Worm (Caenorhabditis elegans) whole organism, early embryonic: ENCODE results near the gene metl-2.

Source experiments
- B0310.2 ChIP-seq: sonication (generic microtip); optimal IDR thresholded peaks from 2 replicates; lab custom pipeline; 2016; ENCODE audit warnings: mild to moderate bottlenecking, missing genetic modification characterization, missing compliant biosample characterization
- F13C5.2 ChIP-seq: sonication (generic microtip); optimal IDR thresholded peaks from 2 replicates; lab custom pipeline; 2017; ENCODE audit warnings: mild to moderate bottlenecking, missing genetic modification characterization, inconsistent platforms, missing compliant biosample characterization
- aly-1 ChIP-seq: sonication (generic microtip); optimal IDR thresholded peaks from 2 replicates; lab custom pipeline; 2016; ENCODE audit warnings: missing genetic modification characterization, missing compliant biosample characterization
- ama-1 ChIP-seq: fragments of 150-350 bp; optimal IDR thresholded peaks from 2 replicates; lab custom pipeline; 2014
- ceh-13 ChIP-seq: fragments of 200-800 bp; sonication (Bioruptor generic); optimal IDR thresholded peaks from 2 replicates; lab custom pipeline; 2018; ENCODE audit warnings: mild to moderate bottlenecking, missing genetic modification characterization, missing compliant biosample characterization
- ceh-36 ChIP-seq: sonication (generic microtip); optimal IDR thresholded peaks from 2 replicates; lab custom pipeline; 2016; ENCODE audit warnings: missing genetic modification characterization, inconsistent platforms, missing compliant biosample characterization
- ets-7 ChIP-seq: sonication (generic microtip); optimal IDR thresholded peaks from 2 replicates; lab custom pipeline; 2016; ENCODE audit warnings: missing genotype, missing genetic modification characterization, missing compliant biosample characterization
- flt-1 ChIP-seq: fragments of 200-800 bp; sonication (Bioruptor generic); IDR thresholded peaks from 2 replicates; pipeline ENCODE4 v1.3.6; 2022; ENCODE audit warnings: missing genetic modification characterization, missing compliant biosample characterization
- hmbx-1 ChIP-seq: sonication (generic microtip); optimal IDR thresholded peaks from 2 replicates; lab custom pipeline; 2016; ENCODE audit warnings: mild to moderate bottlenecking, missing genetic modification characterization, missing compliant biosample characterization
- hmg-4 ChIP-seq: fragments of 200-800 bp; sonication (Bioruptor generic); optimal IDR thresholded peaks from 2 replicates; lab custom pipeline; 2018; ENCODE audit warnings: mild to moderate bottlenecking, missing genetic modification characterization, missing compliant biosample characterization
- hnd-1 ChIP-seq: sonication (generic microtip); optimal IDR thresholded peaks from 2 replicates; lab custom pipeline; 2016; ENCODE audit warnings: missing genetic modification characterization, missing compliant biosample characterization
- pes-1 ChIP-seq: fragments of 200-800 bp; sonication (Bioruptor generic); IDR thresholded peaks from 2 replicates; pipeline ENCODE4 v1.3.6; 2022; ENCODE audit warnings: missing genetic modification reagents, missing genetic modification characterization, missing compliant biosample characterization
- scrt-1 ChIP-seq: fragments of 200-800 bp; sonication (Bioruptor generic); IDR thresholded peaks from 2 replicates; pipeline ENCODE4 v1.3.6; 2022; ENCODE audit warnings: missing genetic modification characterization, missing compliant biosample characterization
- sea-1 ChIP-seq: fragments of 200-800 bp; sonication (Bioruptor generic); conservative IDR thresholded peaks from 2 replicates; pipeline ENCODE4 v1.3.6; 2022; ENCODE audit warnings: missing genetic modification characterization, missing compliant biosample characterization
- tbx-11 ChIP-seq: fragments of 200-800 bp; sonication (Bioruptor generic); IDR thresholded peaks from 2 replicates; pipeline ENCODE4 v1.3.6; 2022; ENCODE audit warnings: missing genetic modification characterization, missing compliant biosample characterization
- tbx-37 ChIP-seq: fragments of 200-800 bp; sonication (Bioruptor generic); conservative IDR thresholded peaks from 2 replicates; pipeline ENCODE4 v1.3.6; 2022; ENCODE audit warnings: missing genetic modification reagents, missing genetic modification characterization, missing compliant biosample characterization
- tra-4 ChIP-seq: sonication (generic microtip); optimal IDR thresholded peaks from 2 replicates; lab custom pipeline; 2017; ENCODE audit warnings: missing genetic modification characterization, missing compliant biosample characterization

metl-2 gene

DNA sequence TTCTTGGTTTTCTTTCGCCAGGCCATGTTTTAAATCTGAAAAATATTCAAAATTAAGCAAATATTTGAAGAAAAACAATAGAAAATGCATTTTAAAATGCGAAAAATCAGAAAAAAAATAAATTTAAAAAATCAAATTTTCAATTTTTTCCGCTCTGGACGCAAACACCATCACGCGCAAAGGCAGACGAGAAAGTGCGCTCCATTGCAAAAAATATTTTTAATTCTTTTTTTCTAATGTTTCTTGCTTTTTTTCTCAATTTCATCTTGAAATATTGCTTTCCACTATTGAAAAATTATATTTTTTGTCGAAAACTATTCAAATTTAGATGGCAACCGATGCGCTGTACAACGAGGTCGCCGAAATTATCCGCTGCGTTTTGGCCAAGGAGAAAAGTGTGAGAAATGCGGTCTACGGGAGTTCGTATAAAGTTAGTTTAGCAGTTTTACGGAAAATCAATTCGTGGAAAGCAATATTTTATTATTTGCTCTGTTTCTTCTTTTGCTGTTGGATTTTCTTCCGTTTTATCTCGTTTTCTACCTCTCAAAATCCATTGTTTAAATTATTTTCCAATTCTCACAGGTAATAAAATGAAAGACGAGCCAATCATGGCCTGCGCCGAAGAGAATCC lies at the start of gene metl-2, which contains the start of the genes pole-4 and nsun-5:
TSS of gene metl-2 (plus strand) at position 581 of the 631 bp plus-strand sequence.
TSS of gene pole-4 (minus strand) at position 35 of the 631 bp plus-strand sequence.
TSS of gene nsun-5 (plus strand) at position 298 of the 631 bp plus-strand sequence.
- no peak for TF ChIP-seq hmg-4 (GFP tag; lab: Kevin White, UChicago)
- peak; percentile 5 for TF ChIP-seq F13C5.2 (tag; lab: Kevin White, UChicago)
- no peak for TF ChIP-seq tra-4 (tag; lab: Kevin White, UChicago)
- TF ChIP-seq sea-1 (GFP tag; lab: Robert Waterston, UW), result no peak
- no peak for TF ChIP-seq flt-1 (GFP tag; lab: Robert Waterston, UW)
- TF ChIP-seq ceh-13 (GFP tag; lab: Kevin White, UChicago), result no peak
- TF ChIP-seq tbx-37, result no peak

DNA sequence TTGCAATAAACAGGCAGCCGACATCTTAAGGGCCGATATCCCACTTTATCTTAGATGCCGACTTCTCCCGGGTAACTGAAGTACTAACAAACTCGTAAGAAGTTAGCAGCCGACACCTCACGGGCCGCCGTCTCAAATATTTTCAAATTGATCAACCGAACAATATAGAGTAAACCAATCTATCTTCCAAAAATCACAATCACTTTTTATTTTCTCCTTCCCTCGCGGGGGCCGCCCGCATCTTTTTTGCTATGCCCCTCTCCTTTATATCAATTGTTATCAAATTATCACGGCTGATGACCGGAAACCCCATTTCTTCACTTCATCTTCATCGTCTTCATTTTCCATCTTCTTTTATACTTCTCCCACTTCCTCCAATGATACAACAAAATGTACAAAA lies 40.9 kb upstream of the metl-2 start:
- no peak for TF ChIP-seq hmg-4 (GFP tag; lab: Kevin White, UChicago)
- no peak for TF ChIP-seq ceh-36 (tag; lab: Kevin White, UChicago)
- no peak for TF ChIP-seq hmbx-1 (tag; lab: Kevin White, UChicago)
- no peak for TF ChIP-seq aly-1 (tag; lab: Kevin White, UChicago)
- no peak for TF ChIP-seq F13C5.2 (tag; lab: Kevin White, UChicago)
- TF ChIP-seq sea-1 (GFP tag; lab: Robert Waterston, UW), result no peak
- TF ChIP-seq ama-1 (lab: Kevin White, UChicago), result no peak
- no peak for TF ChIP-seq ets-7 (tag; lab: Kevin White, UChicago)
- no peak for TF ChIP-seq B0310.2 (tag; lab: Kevin White, UChicago)
- TF ChIP-seq scrt-1, result no peak
- TF ChIP-seq hnd-1 (tag; lab: Kevin White, UChicago), result no peak
- TF ChIP-seq tbx-37, result no peak
- no peak for TF ChIP-seq tbx-11 (GFP tag; lab: Robert Waterston, UW)
- no peak for TF ChIP-seq ceh-13 (GFP tag; lab: Kevin White, UChicago)
- no peak for TF ChIP-seq pes-1 (GFP tag; lab: Robert Waterston, UW)

DNA sequence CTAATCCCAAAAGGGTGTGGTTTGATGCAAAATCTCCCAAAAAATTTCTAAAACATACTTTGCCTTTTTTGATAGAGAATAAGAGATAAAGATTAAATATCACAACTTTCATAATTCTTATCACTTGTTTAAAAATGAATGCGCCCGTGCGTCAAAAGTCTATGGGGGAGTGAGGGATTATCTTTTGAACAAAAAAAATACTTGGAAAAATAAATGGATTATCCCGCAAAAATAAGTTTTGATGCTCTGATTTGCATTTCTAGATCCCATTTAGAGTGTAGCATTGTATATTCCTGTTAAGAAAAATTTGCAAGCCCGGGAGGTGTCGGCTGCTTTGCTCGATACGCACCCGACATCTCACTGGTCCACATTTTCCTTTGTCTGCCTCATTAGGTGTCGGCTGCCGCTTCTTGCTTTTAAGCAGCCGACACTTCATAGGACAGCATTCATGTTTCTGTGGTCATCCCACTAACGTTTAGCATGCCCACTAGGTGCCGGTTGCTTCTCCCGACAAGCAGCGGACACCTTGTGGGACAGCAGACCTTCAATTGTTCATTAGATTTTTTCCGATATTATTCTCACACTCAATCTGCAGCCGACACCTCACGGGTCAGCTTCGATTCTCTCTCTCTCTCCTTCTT lies 34.1 kb upstream of the metl-2 start:
- TF ChIP-seq ama-1 (lab: Kevin White, UChicago) (no peak), hmbx-1 (tag; lab: Kevin White, UChicago) (no peak), hmg-4 (GFP tag; lab: Kevin White, UChicago) (no peak), tbx-37 (no peak), sea-1 (GFP tag; lab: Robert Waterston, UW) (no peak), tra-4 (tag; lab: Kevin White, UChicago) (no peak), aly-1 (tag; lab: Kevin White, UChicago) (no peak), ets-7 (tag; lab: Kevin White, UChicago) (no peak), pes-1 (GFP tag; lab: Robert Waterston, UW) (no peak), hnd-1 (tag; lab: Kevin White, UChicago) (no peak), F13C5.2 (tag; lab: Kevin White, UChicago) (no peak), B0310.2 (tag; lab: Kevin White, UChicago) (no peak), flt-1 (GFP tag; lab: Robert Waterston, UW) (no peak), ceh-36 (tag; lab: Kevin White, UChicago) (no peak)

DNA sequence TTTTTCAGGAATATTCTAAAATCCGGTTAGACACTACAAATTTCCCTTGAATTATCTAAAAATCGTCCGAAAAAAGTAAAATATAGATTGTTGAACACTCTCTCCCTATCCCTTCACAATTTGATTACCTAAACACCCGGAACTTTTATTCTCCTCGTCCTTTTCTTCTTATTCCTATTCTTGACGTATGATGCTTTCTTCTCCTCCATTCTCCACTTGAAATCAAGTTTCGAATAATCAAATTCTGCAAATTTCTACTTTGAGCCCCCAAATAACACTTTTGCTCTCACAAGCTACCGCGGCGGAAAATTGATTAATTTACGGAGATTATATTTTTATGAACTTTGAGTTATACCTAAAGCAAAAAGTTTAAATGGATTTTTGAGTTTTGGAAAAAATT lies 31.4 kb upstream of the metl-2 start:
- no peak for TF ChIP-seq B0310.2 (tag; lab: Kevin White, UChicago)
- TF ChIP-seq aly-1 (tag; lab: Kevin White, UChicago), result no peak
- TF ChIP-seq F13C5.2 (tag; lab: Kevin White, UChicago), result no peak

DNA sequence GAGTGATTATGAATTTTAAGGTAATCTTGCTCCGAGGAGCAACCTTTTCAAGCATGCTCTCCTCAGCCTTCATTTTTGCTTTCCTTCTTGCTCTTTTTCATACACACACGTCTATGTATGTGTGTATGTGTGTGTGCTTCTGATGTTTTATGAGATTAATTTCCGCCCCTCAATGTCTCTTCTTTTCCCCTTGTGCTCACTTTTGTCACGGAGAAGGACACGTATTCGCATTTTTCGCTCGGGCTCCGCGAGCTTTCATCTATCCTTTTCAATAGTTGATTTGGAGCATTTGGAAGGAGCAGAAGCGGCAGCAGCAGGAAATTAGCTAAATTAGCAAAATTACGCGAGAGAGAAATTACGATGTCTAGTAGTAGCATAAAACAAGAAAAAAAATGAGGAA lies 29.4 kb upstream of the metl-2 start:
- TF ChIP-seq hmg-4 (GFP tag; lab: Kevin White, UChicago) (no peak), tbx-37 (no peak), flt-1 (GFP tag; lab: Robert Waterston, UW) (no peak), B0310.2 (tag; lab: Kevin White, UChicago) (no peak), ceh-36 (tag; lab: Kevin White, UChicago) (no peak), hmbx-1 (tag; lab: Kevin White, UChicago) (no peak), tra-4 (tag; lab: Kevin White, UChicago) (no peak), ama-1 (lab: Kevin White, UChicago) (no peak), hnd-1 (tag; lab: Kevin White, UChicago) (no peak), F13C5.2 (tag; lab: Kevin White, UChicago) (no peak)

DNA sequence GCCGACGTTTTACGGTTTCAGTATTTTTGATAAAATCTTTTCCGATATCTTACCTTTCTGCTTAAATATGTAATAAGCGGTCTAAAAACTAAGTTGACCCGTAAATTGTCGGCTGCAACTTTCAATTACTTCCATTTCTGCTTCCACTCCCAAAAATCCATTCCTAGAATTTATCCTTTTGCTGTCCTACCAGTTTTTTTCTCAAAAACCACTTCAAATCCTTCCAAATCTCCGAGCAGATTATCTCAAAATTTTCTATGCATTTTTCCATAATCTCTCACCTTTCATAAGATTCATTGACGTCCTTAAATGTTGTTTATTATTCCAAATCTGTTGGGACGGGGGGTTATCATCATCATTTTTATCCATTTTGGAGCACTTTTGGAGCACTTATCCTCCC lies 28.7 kb upstream of the metl-2 start:
- TF ChIP-seq flt-1 (GFP tag; lab: Robert Waterston, UW), result no peak
- TF ChIP-seq hmbx-1 (tag; lab: Kevin White, UChicago), result no peak
- no peak for TF ChIP-seq ets-7 (tag; lab: Kevin White, UChicago)
- TF ChIP-seq F13C5.2 (tag; lab: Kevin White, UChicago), result no peak
- TF ChIP-seq ama-1 (lab: Kevin White, UChicago), result no peak
- TF ChIP-seq tbx-11 (GFP tag; lab: Robert Waterston, UW), result no peak
- TF ChIP-seq scrt-1, result no peak
- no peak for TF ChIP-seq sea-1 (GFP tag; lab: Robert Waterston, UW)
- no peak for TF ChIP-seq hmg-4 (GFP tag; lab: Kevin White, UChicago)
- TF ChIP-seq pes-1 (GFP tag; lab: Robert Waterston, UW), result no peak
- no peak for TF ChIP-seq aly-1 (tag; lab: Kevin White, UChicago)
- no peak for TF ChIP-seq ceh-13 (GFP tag; lab: Kevin White, UChicago)
- TF ChIP-seq tra-4 (tag; lab: Kevin White, UChicago), result no peak
- TF ChIP-seq hnd-1 (tag; lab: Kevin White, UChicago), result no peak
- TF ChIP-seq tbx-37, result no peak
- TF ChIP-seq ceh-36 (tag; lab: Kevin White, UChicago), result no peak
- TF ChIP-seq B0310.2 (tag; lab: Kevin White, UChicago), result no peak
